Worm (Caenorhabditis elegans) whole organism, midembryonic: ENCODE data around the gene rpa-1.

Experiments used
- T22C8.4 ChIP-seq: fragments of 200-800 bp; sonication (Bioruptor generic); IDR thresholded peaks from 2 replicates; pipeline ENCODE4 v1.3.6; 2022; ENCODE audit warnings: missing genetic modification characterization, missing compliant biosample characterization
- cog-1 ChIP-seq: sonication (generic microtip); optimal IDR thresholded peaks from 2 replicates; lab custom pipeline; 2016; ENCODE audit warnings: missing genetic modification characterization, missing compliant biosample characterization
- flt-1 ChIP-seq: fragments of 200-800 bp; sonication (Bioruptor generic); IDR thresholded peaks from 2 replicates; pipeline ENCODE4 v1.3.6; 2022; ENCODE audit warnings: missing genetic modification characterization, missing compliant biosample characterization
- klf-2 ChIP-seq: fragments of 200-800 bp; sonication (Bioruptor generic); conservative IDR thresholded peaks from 2 replicates; pipeline ENCODE4 v1.3.6; 2022; ENCODE audit warnings: missing genetic modification reagents, missing genetic modification characterization, missing compliant biosample characterization
- ref-1 ChIP-seq: fragments of 200-800 bp; sonication (Bioruptor generic); conservative IDR thresholded peaks from 2 replicates; pipeline ENCODE4 v1.3.6; 2022; ENCODE audit warnings: missing genetic modification reagents, missing genetic modification characterization, missing compliant biosample characterization
- tab-1 ChIP-seq: fragments of 200-800 bp; sonication (Bioruptor generic); IDR thresholded peaks from 2 replicates; pipeline ENCODE4 v1.3.6; 2022; ENCODE audit warnings: missing genetic modification characterization, missing compliant biosample characterization
- ztf-23 ChIP-seq: fragments of 200-800 bp; sonication (Bioruptor generic); IDR thresholded peaks from 2 replicates; pipeline ENCODE4 v1.3.6; 2022; ENCODE audit warnings: missing genetic modification reagents, missing genetic modification characterization, missing compliant biosample characterization

DNA sequence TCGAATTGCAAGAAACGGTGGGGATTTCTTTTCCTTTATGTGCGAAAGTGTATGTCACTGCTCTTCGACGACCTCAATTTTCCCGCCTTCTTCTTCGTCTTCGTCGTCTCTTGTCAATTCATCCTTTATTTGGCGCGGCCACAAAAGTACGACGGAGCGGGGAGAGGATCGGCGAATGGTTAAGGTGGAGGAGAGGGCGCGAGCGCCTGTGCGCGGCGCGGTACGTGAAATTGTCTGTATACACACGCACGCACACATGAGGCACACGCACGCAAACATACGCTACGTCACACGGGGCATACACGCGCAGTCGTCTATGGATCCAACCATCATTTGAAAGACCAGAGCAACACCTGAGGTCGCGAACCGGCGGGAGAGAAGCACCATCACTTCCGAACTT is 29.1 kb upstream of the rpa-1 start:
- no peak for TF ChIP-seq ztf-23 (GFP tag; lab: Robert Waterston, UW)
- TF ChIP-seq cog-1 (tag; lab: Kevin White, UChicago) = no peak
- TF ChIP-seq flt-1 (GFP tag; lab: Robert Waterston, UW) = no peak
- no peak for TF ChIP-seq tab-1
- no peak for TF ChIP-seq T22C8.4 (GFP tag; lab: Robert Waterston, UW)
- no peak for TF ChIP-seq ref-1
- TF ChIP-seq klf-2 (GFP tag; lab: Robert Waterston, UW) = no peak
